Fruit fly (Drosophila melanogaster) Kc167 (cell line): ENCODE results near the gene Hex-t1.

Experiments used
- h ChIP-seq: fragments of >200 bp; optimal IDR thresholded peaks from 3 replicates; lab custom pipeline; 2018; ENCODE audit warnings: missing external identifiers
- ttk ChIP-seq: sonication (Bioruptor generic); optimal IDR thresholded peaks from 2 replicates; lab custom pipeline; 2017; ENCODE audit warnings: missing external identifiers

dm6 chr3R:26436540-26436939, 12.3 kb upstream of the Hex-t1 start:
- TF ChIP-seq ttk (no peak), h (lab: Kevin White, UChicago) (no peak)
